Worm (Caenorhabditis elegans): ENCODE measurements around the gene iff-1.

- TF ChIP-seq tbx-2 (tag; optimal IDR thresholded peaks at IDR 0.05), result no peak
- TF ChIP-seq fkh-10 (GFP tag; optimal IDR thresholded peaks at IDR 0.05), result no peak
- no peak for TF ChIP-seq lin-15B (tag; optimal IDR thresholded peaks at IDR 0.05)
- TF ChIP-seq elt-2 (tag; optimal IDR thresholded peaks at IDR 0.05), result no peak
- TF ChIP-seq ceh-16 (tag; optimal IDR thresholded peaks at IDR 0.05), result no peak
- TF ChIP-seq eor-1 (tag; optimal IDR thresholded peaks at IDR 0.05), result no peak
- TF ChIP-seq pha-4 (tag; optimal IDR thresholded peaks at IDR 0.05), result no peak
- TF ChIP-seq fos-1 (tag; optimal IDR thresholded peaks at IDR 0.05), result no peak
- TF ChIP-seq ceh-9 (tag; optimal IDR thresholded peaks at IDR 0.05), result no peak
- TF ChIP-seq snpc-4 (tag; optimal IDR thresholded peaks at IDR 0.05), result no peak
- TF ChIP-seq unc-62 (GFP tag; optimal IDR thresholded peaks at IDR 0.05), result peak; percentile 42
- TF ChIP-seq jun-1 (tag; optimal IDR thresholded peaks at IDR 0.05), result no peak
- no peak for TF ChIP-seq mdl-1 (tag; optimal IDR thresholded peaks at IDR 0.05)
These were observed 15.6 kb downstream of the iff-1 start for ce11 chrIII:9731313-9731912.

All from whole organism, L3 larva.